Fruit fly (Drosophila melanogaster) whole organism, wandering third instar larva: Measurements from ENCODE around the gene Cdc5.

Experiments
- Dfd ChIP-seq: fragments of >200 bp; optimal IDR thresholded peaks from 2 replicates; lab custom pipeline; 2017; ENCODE audit warnings: missing biosample characterization, missing genetic modification characterization
- Mio ChIP-seq: sonication (Bioruptor generic); optimal IDR thresholded peaks from 2 replicates; lab custom pipeline; 2016; ENCODE audit warnings: missing biosample characterization, missing genetic modification characterization
- Myc ChIP-seq: fragments of >200 bp; optimal IDR thresholded peaks from 2 replicates; lab custom pipeline; 2017
- OdsH ChIP-seq: fragments of 200-800 bp; sonication (Bioruptor generic); optimal IDR thresholded peaks from 2 replicates; lab custom pipeline; 2016; ENCODE audit warnings: missing biosample characterization, mild to moderate bottlenecking, missing genetic modification characterization
- Sp1 ChIP-seq: fragments of 200-800 bp; sonication (Bioruptor generic); optimal IDR thresholded peaks from 3 replicates; lab custom pipeline; 2019; ENCODE audit warnings: missing biosample characterization, mild to moderate bottlenecking, missing genetic modification characterization, moderate library complexity
- dmrt93B ChIP-seq: fragments of 200-800 bp; sonication (Bioruptor generic); optimal IDR thresholded peaks from 2 replicates; lab custom pipeline; 2018; ENCODE audit warnings: missing biosample characterization, mild to moderate bottlenecking, missing genetic modification characterization
- sv ChIP-seq: fragments of 200-800 bp; sonication (Bioruptor generic); optimal IDR thresholded peaks from 3 replicates; lab custom pipeline; 2016; ENCODE audit warnings: missing biosample characterization, missing genetic modification characterization
- usp ChIP-seq: fragments of >200 bp; optimal IDR thresholded peaks from 2 replicates; lab custom pipeline; 2017; ENCODE audit warnings: missing biosample characterization, missing genetic modification characterization

dm6 chr3L:338116-338515 lies 23.1 kb downstream of the Cdc5 start:
- TF ChIP-seq usp, result no peak
- no peak for TF ChIP-seq OdsH
- no peak for TF ChIP-seq Myc
- TF ChIP-seq sv (GFP tag; lab: Kevin White, UChicago), result no peak
- TF ChIP-seq Mio, result no peak
- no peak for TF ChIP-seq dmrt93B (GFP tag; lab: Kevin White, UChicago)
- no peak for TF ChIP-seq Dfd (GFP tag; lab: Kevin White, UChicago)
- TF ChIP-seq Sp1 (GFP tag; lab: Kevin White, UChicago), result no peak
